Fruit fly (Drosophila melanogaster) whole organism, prepupa: ENCODE data around the gene CG31229.

Source experiments
- CG1621 ChIP-seq: fragments of 200-800 bp; sonication (Bioruptor generic); optimal IDR thresholded peaks from 3 replicates; lab custom pipeline; 2018; ENCODE audit warnings: missing biosample characterization, mild to moderate bottlenecking, missing genetic modification characterization
- CG16779 ChIP-seq: fragments of 200-800 bp; sonication (Bioruptor generic); optimal IDR thresholded peaks from 3 replicates; lab custom pipeline; 2017; ENCODE audit warnings: missing biosample characterization, mild to moderate bottlenecking, missing genetic modification characterization
- Ets21C ChIP-seq: fragments of 200-800 bp; sonication (Bioruptor generic); optimal IDR thresholded peaks from 3 replicates; lab custom pipeline; 2016; ENCODE audit warnings: missing biosample characterization, missing genetic modification characterization

DNA sequence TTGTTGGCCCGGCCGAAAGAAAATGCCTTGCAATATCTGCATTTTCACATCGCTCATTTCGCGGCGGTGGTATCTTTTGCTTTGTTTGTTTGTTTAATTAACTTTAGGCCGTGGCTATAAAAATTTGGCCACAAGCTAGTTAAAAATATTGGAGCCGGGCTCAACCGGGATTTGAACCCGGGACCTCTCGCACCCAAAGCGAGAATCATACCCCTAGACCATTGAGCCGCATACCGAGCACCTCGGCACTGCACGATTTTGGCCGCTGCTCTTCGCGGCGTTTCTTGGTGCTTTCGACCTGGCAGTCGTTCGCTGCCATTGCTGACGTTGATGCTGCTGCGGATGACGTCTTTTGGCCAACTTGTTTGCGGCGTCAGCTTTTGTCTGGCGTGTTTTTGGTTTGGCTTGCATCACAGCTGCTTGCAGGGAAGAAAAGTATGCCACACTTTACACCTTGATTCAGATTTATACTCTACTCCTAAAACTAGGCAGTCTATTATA lies 39.3 kb upstream of the CG31229 start:
- TF ChIP-seq CG1621 (tag; lab: Kevin White, UChicago) (peak; percentile 10), CG16779 (tag; lab: Kevin White, UChicago) (no peak), Ets21C (no peak)
